Fruit fly (Drosophila melanogaster): ENCODE results near the gene CG6569.
A peak's percentile ranks its signal among the peaks of the same experiment; 100 is the strongest.

Gene CG6569

DNA sequence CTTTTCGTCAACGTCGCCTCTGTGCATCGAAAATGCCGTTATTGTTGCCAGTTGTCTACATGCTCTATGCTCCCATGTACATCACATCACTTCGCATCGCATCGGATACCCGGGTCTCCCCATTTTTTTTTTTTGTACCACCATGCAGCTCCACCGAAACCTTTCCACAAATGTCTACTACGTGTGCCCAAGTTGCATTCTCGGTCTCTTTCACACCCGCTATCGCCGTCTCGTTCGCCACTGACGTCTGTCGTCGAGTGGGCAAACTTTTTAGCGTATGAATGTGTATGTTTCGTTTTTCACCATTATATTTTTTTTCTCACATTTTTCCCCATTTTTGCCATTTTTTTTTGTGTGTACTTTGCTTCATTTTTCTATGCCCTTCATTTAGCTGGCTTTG is 24.7 kb upstream of the CG6569 start:
- TF ChIP-seq pan (optimal IDR thresholded peaks at IDR 0.05), result no peak
- TF ChIP-seq CG8478 (optimal IDR thresholded peaks at IDR 0.05), result no peak
- TF ChIP-seq EcR (GFP tag; optimal IDR thresholded peaks at IDR 0.05), result no peak
- TF ChIP-seq Dll (optimal IDR thresholded peaks at IDR 0.05), result no peak
- TF ChIP-seq usp (GFP tag; optimal IDR thresholded peaks at IDR 0.05), result no peak
- no peak for TF ChIP-seq psq (optimal IDR thresholded peaks at IDR 0.05)

DNA sequence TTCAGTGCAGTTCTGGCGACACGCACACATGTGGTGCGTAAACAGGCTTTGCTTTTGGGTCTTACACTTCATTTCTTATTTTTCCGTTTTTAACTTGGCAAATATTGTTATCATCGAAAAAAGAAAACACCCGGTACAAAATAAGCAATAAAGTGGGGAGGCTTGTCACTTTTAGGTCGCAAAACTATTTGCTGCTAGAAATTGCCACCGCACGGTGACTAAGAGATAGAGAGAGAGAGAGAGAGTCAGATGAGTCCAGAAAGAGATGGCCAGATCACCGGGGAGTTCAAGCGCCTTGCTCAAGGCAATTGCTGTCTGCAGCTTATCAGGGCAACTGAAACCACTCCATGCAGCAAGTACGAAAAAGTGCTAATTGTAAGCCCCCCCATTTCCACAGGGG is 23.0 kb upstream of the CG6569 start:
- TF ChIP-seq Dll (optimal IDR thresholded peaks at IDR 0.05), result no peak
- TF ChIP-seq EcR (GFP tag; optimal IDR thresholded peaks at IDR 0.05), result peak in 1 of 2 experiments; percentile 51

DNA sequence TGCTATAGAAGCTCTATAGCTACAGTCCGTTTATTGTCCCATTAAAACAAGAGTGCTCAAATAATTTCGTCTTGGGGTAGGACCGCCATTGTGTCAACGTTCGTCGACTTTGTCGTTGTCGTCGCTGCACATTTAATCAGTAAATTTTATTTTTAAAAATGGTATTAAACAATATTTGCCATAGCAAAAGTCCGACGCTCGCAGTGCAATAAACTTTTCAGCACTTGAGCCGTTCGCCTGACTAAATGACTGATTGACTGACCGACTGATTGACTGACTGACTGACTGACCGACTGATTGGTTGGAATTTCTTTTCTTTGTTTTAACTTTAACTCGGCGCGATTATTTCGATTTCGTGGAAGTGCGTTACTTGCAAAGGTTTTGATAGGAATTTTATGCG is 22.2 kb upstream of the CG6569 start:
- TF ChIP-seq EcR (GFP tag; optimal IDR thresholded peaks at IDR 0.05) (peak; percentile 37 to 39), Dll (optimal IDR thresholded peaks at IDR 0.05) (no peak), usp (GFP tag; optimal IDR thresholded peaks at IDR 0.05) (no peak), CG8478 (optimal IDR thresholded peaks at IDR 0.05) (no peak), pan (optimal IDR thresholded peaks at IDR 0.05) (no peak), psq (optimal IDR thresholded peaks at IDR 0.05) (no peak)

DNA sequence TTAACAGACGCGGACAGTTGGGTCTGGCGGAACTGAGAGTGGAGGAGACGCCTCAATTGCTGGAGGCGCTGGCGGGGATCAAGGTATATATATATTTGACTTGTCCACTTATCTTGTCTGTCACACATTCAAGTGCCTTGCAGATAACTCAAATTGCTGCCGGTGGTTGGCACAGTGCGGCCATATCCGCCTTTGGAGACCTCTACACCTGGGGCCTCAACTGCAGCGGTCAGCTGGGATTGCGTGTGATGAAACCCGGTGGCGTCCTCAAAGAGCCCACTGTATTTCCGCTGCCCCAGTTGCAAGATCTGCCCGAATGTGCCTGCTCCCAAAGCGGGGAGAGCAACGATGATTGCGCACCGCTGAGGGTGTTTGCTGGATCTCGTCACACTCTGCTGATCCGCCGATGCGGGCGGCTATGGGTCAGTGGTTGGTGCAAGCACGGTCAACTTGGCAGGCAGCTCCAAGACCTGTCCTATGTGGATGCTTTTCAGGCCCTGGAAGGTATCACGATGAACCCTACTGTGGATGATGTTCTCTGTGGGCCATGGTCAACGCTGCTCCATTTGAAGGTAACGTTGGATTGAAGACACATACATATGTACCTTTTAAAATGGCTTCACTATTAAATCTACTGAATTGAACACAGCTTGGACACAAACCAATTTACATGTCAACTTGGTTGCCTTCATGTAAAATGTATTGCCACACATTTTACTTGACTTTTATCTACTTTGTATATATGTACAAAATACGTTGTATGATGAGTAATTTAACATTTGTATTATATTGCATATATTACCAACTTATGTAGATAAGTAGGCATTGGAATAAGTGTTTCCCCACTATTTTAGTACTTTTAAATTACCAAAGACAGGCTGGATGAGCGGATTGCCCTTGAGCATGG is 21.2 kb upstream of the CG6569 start, which contains the start of gene CG43844:
TSS of gene CG43844 (plus strand) at position 844 of the 907 bp plus-strand sequence.
- no peak for TF ChIP-seq CG8478 (optimal IDR thresholded peaks at IDR 0.05)
- no peak for TF ChIP-seq pan (optimal IDR thresholded peaks at IDR 0.05)
- TF ChIP-seq EcR (GFP tag; optimal IDR thresholded peaks at IDR 0.05), result no peak
- TF ChIP-seq Dll (optimal IDR thresholded peaks at IDR 0.05), result no peak
- TF ChIP-seq psq (optimal IDR thresholded peaks at IDR 0.05), result no peak
- no peak for TF ChIP-seq usp (GFP tag; optimal IDR thresholded peaks at IDR 0.05)

DNA sequence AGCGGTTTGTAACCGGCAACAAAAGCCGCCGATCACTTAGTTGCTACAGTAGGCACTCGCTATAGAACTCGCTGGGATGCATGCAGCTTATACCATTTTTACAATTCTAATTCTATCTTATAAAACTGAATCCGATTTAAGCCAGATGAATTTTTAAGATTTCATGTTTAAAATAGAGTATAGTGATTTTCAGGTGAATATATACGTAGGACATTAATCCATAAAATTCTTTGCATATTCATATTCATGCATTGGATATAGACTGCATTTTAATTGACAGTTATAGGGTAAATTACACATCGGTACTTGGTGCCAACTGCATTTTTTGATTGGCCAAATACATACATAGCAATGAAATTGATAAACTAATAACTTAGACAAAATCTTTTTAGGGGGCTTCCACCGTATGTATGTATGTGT is 19.9 kb upstream of the CG6569 start:
- TF ChIP-seq usp (GFP tag; optimal IDR thresholded peaks at IDR 0.05) (no peak), CG8478 (optimal IDR thresholded peaks at IDR 0.05) (no peak), pan (optimal IDR thresholded peaks at IDR 0.05) (no peak), psq (optimal IDR thresholded peaks at IDR 0.05) (no peak), EcR (GFP tag; optimal IDR thresholded peaks at IDR 0.05) (no peak), Dll (optimal IDR thresholded peaks at IDR 0.05) (no peak)

DNA sequence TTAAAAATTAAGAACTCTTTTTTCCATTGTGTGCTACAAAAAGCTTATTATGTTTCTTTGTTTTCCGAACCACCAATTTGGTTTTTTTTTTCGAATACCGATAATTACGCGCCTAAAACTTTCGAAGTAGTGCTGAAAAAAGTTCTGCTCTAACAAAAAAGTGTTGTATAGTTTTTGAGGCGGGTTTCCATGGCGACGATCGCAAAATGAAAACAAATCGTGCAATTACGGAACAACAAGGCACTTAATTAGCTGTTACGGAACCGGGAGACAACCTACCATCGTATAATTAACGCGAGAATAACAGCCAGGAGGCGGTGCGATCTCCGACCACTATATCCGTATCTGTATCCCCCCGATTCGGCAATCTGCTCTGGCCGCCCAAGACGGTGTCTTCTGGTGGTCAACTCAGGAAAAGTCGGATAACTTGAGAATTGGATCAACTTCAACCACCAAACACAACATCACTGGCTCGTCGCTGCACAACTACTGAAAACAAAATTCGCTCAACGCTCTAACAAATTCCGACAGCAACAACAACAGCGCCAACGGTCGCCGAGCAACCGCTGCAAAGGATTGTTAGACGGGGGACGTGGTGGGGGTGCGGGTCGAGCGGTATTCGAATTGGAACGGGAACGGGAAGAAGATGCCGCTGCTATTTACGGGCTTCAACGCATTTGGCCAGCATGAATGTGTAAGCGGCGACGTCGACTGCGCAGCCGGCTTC is 19.3 kb upstream of the CG6569 start, which contains the start of the genes CG6678 and dnd:
TSS of gene CG6678 (plus strand) at position 169 of the 727 bp plus-strand sequence.
TSS of gene dnd (minus strand) at position 495 of the 727 bp plus-strand sequence.
- TF ChIP-seq Dll (optimal IDR thresholded peaks at IDR 0.05) (no peak), CG8478 (optimal IDR thresholded peaks at IDR 0.05) (no peak), usp (GFP tag; optimal IDR thresholded peaks at IDR 0.05) (no peak), psq (optimal IDR thresholded peaks at IDR 0.05) (no peak), EcR (GFP tag; optimal IDR thresholded peaks at IDR 0.05) (no peak), pan (optimal IDR thresholded peaks at IDR 0.05) (no peak)

DNA sequence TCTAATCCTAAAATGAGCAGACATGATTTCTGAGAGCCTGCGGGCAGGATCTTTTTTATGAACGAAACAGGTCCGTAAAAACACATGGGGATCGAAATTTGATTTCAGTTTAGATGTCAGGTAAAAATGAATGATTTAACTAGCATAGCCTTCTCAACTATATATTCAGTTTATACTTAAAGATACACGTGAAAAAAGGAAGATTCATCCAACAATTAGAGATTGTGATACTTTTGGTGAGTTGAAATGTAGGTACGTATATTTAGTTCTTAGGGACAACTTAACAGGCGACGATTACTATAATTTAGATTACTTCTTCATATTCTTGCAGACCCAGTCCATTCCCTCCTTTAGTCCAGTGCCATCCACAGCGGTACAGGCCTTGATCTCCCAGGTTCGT is 17.7 kb upstream of the CG6569 start, which contains the start of gene CG17819:
TSS of gene CG17819 (minus strand) at position 101 of the 400 bp plus-strand sequence.
- TF ChIP-seq pan (optimal IDR thresholded peaks at IDR 0.05) (no peak), usp (GFP tag; optimal IDR thresholded peaks at IDR 0.05) (no peak), psq (optimal IDR thresholded peaks at IDR 0.05) (no peak), EcR (GFP tag; optimal IDR thresholded peaks at IDR 0.05) (no peak), Dll (optimal IDR thresholded peaks at IDR 0.05) (no peak), CG8478 (optimal IDR thresholded peaks at IDR 0.05) (no peak)

DNA sequence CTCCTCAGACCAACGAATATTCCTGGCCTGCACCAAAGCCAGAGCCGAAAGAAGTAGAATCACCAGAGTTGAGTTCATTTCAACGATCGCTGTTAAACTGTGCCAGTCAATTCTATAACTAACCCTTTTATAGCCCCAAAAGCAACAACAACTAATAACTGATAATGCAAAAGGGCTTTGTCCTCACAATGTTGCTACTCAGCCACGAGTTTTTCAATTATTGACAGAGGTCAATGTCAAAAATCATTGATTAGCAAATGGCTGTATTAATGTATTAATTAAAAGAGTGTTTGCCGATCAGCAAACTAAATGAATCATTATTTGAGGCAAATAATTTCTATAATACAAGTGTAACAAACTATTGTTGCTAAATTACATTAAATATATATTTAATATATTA is 16.6 kb upstream of the CG6569 start, which contains the start of gene fit:
TSS of gene fit (minus strand) at position 101 of the 400 bp plus-strand sequence.
- TF ChIP-seq usp (GFP tag; optimal IDR thresholded peaks at IDR 0.05) (no peak), psq (optimal IDR thresholded peaks at IDR 0.05) (no peak), pan (optimal IDR thresholded peaks at IDR 0.05) (no peak), CG8478 (optimal IDR thresholded peaks at IDR 0.05) (no peak), Dll (optimal IDR thresholded peaks at IDR 0.05) (no peak), EcR (GFP tag; optimal IDR thresholded peaks at IDR 0.05) (no peak)

DNA sequence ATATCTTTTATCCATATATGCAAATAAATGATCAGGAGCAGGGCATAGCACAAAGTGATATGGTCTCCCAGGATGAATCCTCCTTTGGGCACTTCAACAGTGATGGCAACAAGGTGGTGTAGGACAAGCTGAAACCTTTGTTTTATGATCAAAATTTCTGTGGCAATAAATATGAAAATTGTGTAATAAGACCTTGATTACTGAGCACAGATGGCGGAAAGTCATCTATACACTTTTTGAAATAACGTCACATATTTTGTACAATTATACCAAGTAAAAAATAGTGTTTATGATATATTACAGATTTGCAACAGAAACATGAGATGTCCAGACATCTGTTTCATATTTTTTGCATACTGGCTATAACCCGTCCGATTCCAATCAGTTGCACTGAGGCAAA is 12.8 kb upstream of the CG6569 start, which contains the start of gene CG31465:
TSS of gene CG31465 (plus strand) at position 301 of the 400 bp plus-strand sequence.
- TF ChIP-seq pan (optimal IDR thresholded peaks at IDR 0.05) (no peak), usp (GFP tag; optimal IDR thresholded peaks at IDR 0.05) (no peak), psq (optimal IDR thresholded peaks at IDR 0.05) (no peak), CG8478 (optimal IDR thresholded peaks at IDR 0.05) (no peak)

DNA sequence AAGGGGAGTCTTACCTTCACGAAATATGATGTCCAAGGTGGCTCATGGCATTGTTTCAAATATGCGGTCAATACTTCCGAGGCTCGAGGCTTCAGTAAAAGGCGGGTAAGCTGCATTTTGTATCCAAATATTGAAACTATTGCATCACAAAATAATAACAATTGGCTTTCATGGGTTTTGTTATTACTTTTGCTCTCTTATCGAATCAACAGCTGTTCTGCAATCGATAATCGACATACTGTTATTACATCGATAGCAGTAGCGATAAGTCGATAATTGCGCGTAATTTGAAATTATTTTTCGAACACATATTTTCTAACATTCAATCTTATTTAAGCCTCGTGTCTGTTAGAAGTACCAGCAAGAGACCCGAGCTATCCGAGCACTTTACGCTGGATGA is 10.8 kb upstream of the CG6569 start, which contains the start of gene CG34148:
TSS of gene CG34148 (minus strand) at position 214 of the 400 bp plus-strand sequence.
- TF ChIP-seq EcR (GFP tag; optimal IDR thresholded peaks at IDR 0.05), result no peak

DNA sequence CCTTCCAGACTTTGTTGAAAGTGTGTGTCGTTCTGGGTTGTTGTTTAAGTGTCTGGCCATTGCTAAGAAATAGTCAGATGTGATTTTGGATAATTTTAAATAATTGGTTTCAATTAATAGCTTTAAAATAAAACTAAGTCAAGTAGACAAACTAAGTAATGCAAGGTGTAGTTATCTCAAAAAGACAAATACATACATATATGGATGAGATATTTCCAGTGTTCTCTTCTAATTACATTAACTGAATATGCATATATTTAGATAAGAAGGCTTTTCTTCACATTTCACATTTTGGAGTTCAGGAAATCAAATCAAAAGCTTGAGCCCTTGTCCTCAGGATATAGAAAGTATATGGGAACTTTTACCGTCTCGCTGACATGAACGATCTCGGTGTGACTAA is 9.9 kb upstream of the CG6569 start, which contains the start of gene P5CDh2:
TSS of gene P5CDh2 (plus strand) at position 301 of the 400 bp plus-strand sequence.
- no peak for TF ChIP-seq pan (optimal IDR thresholded peaks at IDR 0.05)
- no peak for TF ChIP-seq usp (GFP tag; optimal IDR thresholded peaks at IDR 0.05)
- no peak for TF ChIP-seq CG8478 (optimal IDR thresholded peaks at IDR 0.05)
- no peak for TF ChIP-seq Dll (optimal IDR thresholded peaks at IDR 0.05)
- no peak for TF ChIP-seq EcR (GFP tag; optimal IDR thresholded peaks at IDR 0.05)
- TF ChIP-seq psq (optimal IDR thresholded peaks at IDR 0.05), result no peak
